Worm (Caenorhabditis elegans) whole organism, L4 larva: Measurements from ENCODE around the gene icl-1.

Experiments
- F26F4.8 ChIP-seq: fragments of 200-800 bp; sonication (Bioruptor generic); conservative IDR thresholded peaks from 2 replicates; pipeline ENCODE4 v1.3.6; 2022; ENCODE audit warnings: missing genetic modification characterization, missing compliant biosample characterization
- F37D6.2 ChIP-seq: sonication (generic microtip); optimal IDR thresholded peaks from 2 replicates; lab custom pipeline; 2016; ENCODE audit warnings: mild to moderate bottlenecking, missing genetic modification characterization, missing compliant biosample characterization
- F44E2.7 ChIP-seq: fragments of 200-800 bp; sonication (Bioruptor generic); IDR thresholded peaks from 2 replicates; pipeline ENCODE4 v2.1.2; 2022; ENCODE audit warnings: missing genetic modification characterization, missing compliant biosample characterization
- F49E8.2 ChIP-seq: sonication (generic microtip); optimal IDR thresholded peaks from 2 replicates; lab custom pipeline; 2016; ENCODE audit warnings: missing compliant biosample characterization, mild to moderate bottlenecking, missing genetic modification characterization, borderline replicate concordance
- R02D3.7 ChIP-seq: fragments of 150-350 bp; sonication (generic microtip); optimal IDR thresholded peaks from 3 replicates; lab custom pipeline; 2014; ENCODE audit warnings: missing biosample characterization, missing genetic modification characterization
- T20F7.1 ChIP-seq: fragments of 200-800 bp; sonication (Bioruptor generic); optimal IDR thresholded peaks from 2 replicates; lab custom pipeline; 2018; ENCODE audit warnings: mild to moderate bottlenecking, missing genetic modification characterization, missing compliant biosample characterization
- T26A8.4 ChIP-seq: fragments of 200-800 bp; sonication (Bioruptor generic); IDR thresholded peaks from 2 replicates; pipeline ENCODE4 v1.3.6; 2022; ENCODE audit warnings: missing genetic modification characterization, missing compliant biosample characterization
- aha-1 ChIP-seq: fragments of 150-350 bp; peaks from one replicate; lab custom pipeline; 2014; ENCODE audit warnings: missing biosample characterization, missing genetic modification characterization
- ama-1 ChIP-seq: fragments of 150-350 bp; optimal IDR thresholded peaks from 2 replicates; lab custom pipeline; 2014; ENCODE audit warnings: inconsistent platforms, mixed read lengths
- ceh-20 ChIP-seq: fragments of 200-800 bp; sonication (Bioruptor generic); IDR thresholded peaks from 2 replicates; pipeline ENCODE4 v1.3.6; 2022; ENCODE audit warnings: missing genetic modification reagents, missing genetic modification characterization, missing compliant biosample characterization
- cey-2 ChIP-seq: sonication (generic microtip); optimal IDR thresholded peaks from 3 replicates; lab custom pipeline; 2017; ENCODE audit warnings: missing genetic modification characterization, mild to moderate bottlenecking, missing compliant biosample characterization, antibody characterized with exemption, borderline replicate concordance; ENCODE audit not compliant: insufficient read depth
- daf-12 ChIP-seq: fragments of 150-350 bp; optimal IDR thresholded peaks from 2 replicates; lab custom pipeline; 2014; ENCODE audit warnings: missing biosample characterization, missing genetic modification reagents, missing genetic modification characterization
- daf-16 ChIP-seq, 3 experiments: sonication (generic microtip); optimal IDR thresholded peaks; 2 replicates each; lab custom pipeline; 2016 to 2017; ENCODE audit warnings: missing genetic modification characterization in 3 of 3, missing genetic modification reagents in 3 of 3, mild to moderate bottlenecking in 2 of 3, missing compliant biosample characterization in 2 of 3, missing biosample characterization in 1 of 3, moderate library complexity in 1 of 3
- daf-19 ChIP-seq: fragments of 200-800 bp; sonication (Bioruptor generic); conservative IDR thresholded peaks from 2 replicates; pipeline ENCODE4 v1.3.6; 2022; ENCODE audit warnings: missing genetic modification characterization, missing compliant biosample characterization
- daf-8 ChIP-seq: fragments of 200-800 bp; sonication (Bioruptor generic); IDR thresholded peaks from 2 replicates; pipeline ENCODE4 v1.3.6; 2022; ENCODE audit warnings: missing genetic modification characterization, missing compliant biosample characterization
- dmd-6 ChIP-seq: fragments of 200-800 bp; sonication (Bioruptor generic); IDR thresholded peaks from 2 replicates; pipeline ENCODE4 v1.3.6; 2022; ENCODE audit warnings: missing genetic modification reagents, missing genetic modification characterization, missing compliant biosample characterization
- dmd-9 ChIP-seq: fragments of 200-800 bp; sonication (Bioruptor generic); IDR thresholded peaks from 2 replicates; pipeline ENCODE4 v1.3.6; 2022; ENCODE audit warnings: missing genetic modification reagents, missing genetic modification characterization, missing compliant biosample characterization
- dve-1 ChIP-seq: sonication (generic microtip); optimal IDR thresholded peaks from 2 replicates; lab custom pipeline; 2017; ENCODE audit warnings: antibody characterized with exemption, mild to moderate bottlenecking, missing genetic modification characterization, missing compliant biosample characterization; ENCODE audit not compliant: insufficient read depth
- fos-1 ChIP-seq: fragments of 150-350 bp; optimal IDR thresholded peaks from 2 replicates; lab custom pipeline; 2014; ENCODE audit warnings: missing biosample characterization, missing genetic modification characterization
- hif-1 ChIP-seq, 2 experiments: sonication (generic microtip); optimal IDR thresholded peaks; 2 replicates each; lab custom pipeline; 2016 to 2017; ENCODE audit warnings: missing compliant biosample characterization in 2 of 2, missing genetic modification characterization in 2 of 2, missing genetic modification reagents in 2 of 2, missing genotype in 2 of 2, mild to moderate bottlenecking in 1 of 2
- jun-1 ChIP-seq: fragments of 150-350 bp; optimal IDR thresholded peaks from 2 replicates; lab custom pipeline; 2014; ENCODE audit warnings: missing biosample characterization, missing genetic modification reagents, missing genetic modification characterization
- lim-7 ChIP-seq: fragments of 200-800 bp; sonication (Bioruptor generic); IDR thresholded peaks from 2 replicates; pipeline ENCODE4 v1.3.6; 2022; ENCODE audit warnings: missing genetic modification characterization, missing compliant biosample characterization
- lin-38 ChIP-seq: fragments of 200-800 bp; sonication (Bioruptor generic); IDR thresholded peaks from 2 replicates; pipeline ENCODE4 v1.3.6; 2022; ENCODE audit warnings: missing genetic modification reagents, missing genetic modification characterization, missing compliant biosample characterization
- lir-3 ChIP-seq: sonication (generic microtip); optimal IDR thresholded peaks from 2 replicates; lab custom pipeline; 2016; ENCODE audit warnings: mild to moderate bottlenecking, missing genetic modification characterization, missing compliant biosample characterization
- lsy-2 ChIP-seq, 2 experiments: fragments of 150-350 bp in 1 of 2; sonication (generic microtip) in 1 of 2; optimal IDR thresholded peaks; 2 replicates each; lab custom pipeline; 2014 to 2017; ENCODE audit warnings: missing biosample characterization in 2 of 2, missing genetic modification characterization in 2 of 2
- madf-5 ChIP-seq, 2 experiments: fragments of 200-800 bp; sonication (Bioruptor generic); IDR thresholded peaks; 2 replicates each; pipeline ENCODE4 v1.3.6; 2022; ENCODE audit warnings: missing compliant biosample characterization in 2 of 2, missing genetic modification characterization in 2 of 2
- madf-9 ChIP-seq: fragments of 200-800 bp; sonication (Bioruptor generic); conservative IDR thresholded peaks from 2 replicates; pipeline ENCODE4 v1.3.6; 2022; ENCODE audit warnings: missing genetic modification reagents, missing genetic modification characterization, missing compliant biosample characterization
- mdl-1 ChIP-seq, 2 experiments: fragments of 150-350 bp in 1 of 2; sonication (generic microtip) in 1 of 2; optimal IDR thresholded peaks; 2 replicates each; lab custom pipeline; 2014 to 2017; ENCODE audit warnings: missing biosample characterization in 2 of 2, missing genetic modification characterization in 2 of 2
- mes-2 ChIP-seq: sonication (generic microtip); optimal IDR thresholded peaks from 2 replicates; lab custom pipeline; 2016; ENCODE audit warnings: missing genotype, mild to moderate bottlenecking, missing genetic modification characterization, missing compliant biosample characterization; ENCODE audit not compliant: poor library complexity, severe bottlenecking
- nhr-10 ChIP-seq: fragments of 150-350 bp; optimal IDR thresholded peaks from 2 replicates; lab custom pipeline; 2014; ENCODE audit warnings: missing biosample characterization, missing genetic modification characterization
- nhr-102 ChIP-seq: sonication (generic microtip); optimal IDR thresholded peaks from 2 replicates; lab custom pipeline; 2016; ENCODE audit warnings: mild to moderate bottlenecking, missing genetic modification characterization, moderate library complexity, missing compliant biosample characterization
- nhr-111 ChIP-seq: fragments of 200-800 bp; sonication (Bioruptor generic); optimal IDR thresholded peaks from 2 replicates; lab custom pipeline; 2018; ENCODE audit warnings: mild to moderate bottlenecking, missing genetic modification characterization, missing compliant biosample characterization
- nhr-25 ChIP-seq: sonication (generic microtip); optimal IDR thresholded peaks from 2 replicates; lab custom pipeline; 2017; ENCODE audit warnings: missing genetic modification characterization, mild to moderate bottlenecking, missing compliant biosample characterization, antibody characterized with exemption, moderate library complexity, borderline replicate concordance; ENCODE audit not compliant: insufficient read depth
- nhr-28 ChIP-seq: fragments of 150-350 bp; optimal IDR thresholded peaks from 2 replicates; lab custom pipeline; 2014; ENCODE audit warnings: missing biosample characterization, missing genetic modification characterization
- nhr-42 ChIP-seq: fragments of 200-800 bp; sonication (Bioruptor generic); IDR thresholded peaks from 2 replicates; pipeline ENCODE4 v1.3.6; 2022; ENCODE audit warnings: missing genetic modification characterization, missing compliant biosample characterization
- pha-4 ChIP-seq, 2 experiments: fragments of 150-350 bp in 1 of 2; fragments of 200-800 bp in 1 of 2; sonication (Bioruptor generic) in 1 of 2; IDR thresholded peaks in 1 of 2; optimal IDR thresholded peaks in 1 of 2; 2 replicates each; pipeline versions ENCODE4 v1.3.6 to Lab custom; 2014 to 2022; ENCODE audit warnings: missing genetic modification characterization in 2 of 2, missing genetic modification reagents in 2 of 2, missing biosample characterization in 1 of 2, missing compliant biosample characterization in 1 of 2
- pqm-1 ChIP-seq: sonication (generic microtip); optimal IDR thresholded peaks from 2 replicates; lab custom pipeline; 2017; ENCODE audit warnings: missing biosample characterization, missing genetic modification characterization
- rbr-2 ChIP-seq: sonication (generic microtip); optimal IDR thresholded peaks from 2 replicates; lab custom pipeline; 2016; ENCODE audit warnings: missing genotype, missing genetic modification characterization, missing compliant biosample characterization
- set-16 ChIP-seq: fragments of 200-800 bp; sonication (Bioruptor generic); IDR thresholded peaks from 2 replicates; pipeline ENCODE4 v1.3.6; 2022; ENCODE audit warnings: missing genetic modification reagents, missing genetic modification characterization, missing compliant biosample characterization
- snpc-1.2 ChIP-seq: fragments of 200-800 bp; sonication (Bioruptor generic); IDR thresholded peaks from 2 replicates; pipeline ENCODE4 v1.3.6; 2022; ENCODE audit warnings: missing genetic modification reagents, missing genetic modification characterization, missing compliant biosample characterization
- spr-3 ChIP-seq: fragments of 200-800 bp; sonication (Bioruptor generic); optimal IDR thresholded peaks from 2 replicates; lab custom pipeline; 2018; ENCODE audit warnings: mild to moderate bottlenecking, missing genetic modification characterization, missing compliant biosample characterization
- zip-11 ChIP-seq: fragments of 200-800 bp; sonication (Bioruptor generic); IDR thresholded peaks from 2 replicates; pipeline ENCODE4 v1.3.6; 2022; ENCODE audit warnings: missing genetic modification characterization, missing compliant biosample characterization
- zip-2 ChIP-seq: fragments of 150-350 bp; optimal IDR thresholded peaks from 2 replicates; lab custom pipeline; 2014; ENCODE audit warnings: missing biosample characterization, missing genetic modification characterization
- ztf-7 ChIP-seq: fragments of 150-350 bp; optimal IDR thresholded peaks from 2 replicates; lab custom pipeline; 2014; ENCODE audit warnings: missing biosample characterization, missing genetic modification characterization

Gene icl-1

ce11 chrV:726573-727483 lies 976 bp downstream of the icl-1 start (continued):
- TF ChIP-seq F37D6.2 (tag; lab: Kevin White, UChicago) (no peak), F26F4.8 (GFP tag; lab: Robert Waterston, UW) (no peak), ama-1 (peak; percentile 89), mes-2 (tag; lab: Kevin White, UChicago) (peak; percentile 11), hif-1 (tag; optimal IDR thresholded peaks at IDR 0.05; lab: Kevin White, UChicago) (no peak), ceh-20 (GFP tag; lab: Robert Waterston, UW) (no peak), zip-2 (tag; lab: Kevin White, UChicago) (peak; percentile 15), spr-3 (GFP tag; lab: Kevin White, UChicago) (no peak), pqm-1 (tag; lab: Kevin White, UChicago) (peak; percentile 44), nhr-111 (no peak), daf-12 (no peak), dmd-9 (GFP tag; lab: Robert Waterston, UW) (peak; percentile 7; the same call in 1 of the 2 replicates), mdl-1 (tag; optimal IDR thresholded peaks at IDR 0.05; lab: Kevin White, UChicago) (no peak), nhr-42 (GFP tag; lab: Robert Waterston, UW) (peak; percentile 24; the same call in 1 of the 2 replicates), lim-7 (GFP tag; lab: Robert Waterston, UW) (0 out of 2 replicates have a peak, but pooled peaks have one; percentile 8), pha-4 (GFP tag; IDR thresholded peaks at IDR 0.05; lab: Robert Waterston, UW) (peak; percentile 18; the same call in 1 of the 2 replicates), pha-4 (tag; optimal IDR thresholded peaks at IDR 0.05; lab: Kevin White, UChicago) (no peak), daf-19 (GFP tag; lab: Robert Waterston, UW) (0 out of 2 replicates have a peak, but pooled peaks have one; percentile 38), lin-38 (GFP tag; lab: Robert Waterston, UW) (0 out of 2 replicates have a peak, but pooled peaks have one; percentile 3), daf-16 (GFP tag; optimal IDR thresholded peaks at IDR 0.05; lab: Kevin White, UChicago) (peak in 1 of 2 experiments; percentile 6), daf-16 (tag; optimal IDR thresholded peaks at IDR 0.05; lab: Kevin White, UChicago) (no peak), T20F7.1 (GFP tag; lab: Kevin White, UChicago) (no peak), set-16 (GFP tag; lab: Robert Waterston, UW) (no peak), R02D3.7 (no peak), ztf-7 (no peak), cey-2 (tag; lab: Kevin White, UChicago) (no peak), F44E2.7 (no peak), aha-1 (tag; lab: Kevin White, UChicago) (peak; percentile 97), fos-1 (no peak), snpc-1.2 (GFP tag; lab: Robert Waterston, UW) (no peak), nhr-28 (tag; lab: Kevin White, UChicago) (peak; percentile 26), nhr-10 (tag; lab: Kevin White, UChicago) (peak; percentile 22), dve-1 (tag; lab: Kevin White, UChicago) (peak; percentile 43)

ce11 chrV:725807-726572 lies 1.8 kb downstream of the icl-1 start:
- peak; percentile 93 for TF ChIP-seq ama-1
- TF ChIP-seq F49E8.2 (tag; lab: Kevin White, UChicago): no peak
- no peak for TF ChIP-seq rbr-2 (tag; lab: Kevin White, UChicago)
- TF ChIP-seq madf-5 (GFP tag; IDR thresholded peaks at IDR 0.05; lab: Robert Waterston, UW): no peak
- TF ChIP-seq nhr-42 (GFP tag; lab: Robert Waterston, UW): 0 out of 2 replicates have a peak, but pooled peaks have one; percentile 28
- TF ChIP-seq lsy-2 (tag; optimal IDR thresholded peaks at IDR 0.05; lab: Kevin White, UChicago): no peak
- no peak for TF ChIP-seq daf-8 (GFP tag; lab: Robert Waterston, UW)
- TF ChIP-seq dmd-6 (GFP tag; lab: Robert Waterston, UW): no peak
- peak; percentile 36 for TF ChIP-seq jun-1 (tag; lab: Kevin White, UChicago)
- peak; percentile 58; the same call in 1 of the 2 replicates for TF ChIP-seq T26A8.4 (GFP tag; lab: Robert Waterston, UW)
- TF ChIP-seq F44E2.7: 0 out of 2 replicates have a peak, but pooled peaks have one; percentile 46
- TF ChIP-seq cey-2 (tag; lab: Kevin White, UChicago): no peak
- TF ChIP-seq nhr-102 (tag; lab: Kevin White, UChicago): no peak
- TF ChIP-seq zip-11: 0 out of 2 replicates have a peak, but pooled peaks have one; percentile 29
- 0 out of 2 replicates have a peak, but pooled peaks have one; percentile 3 for TF ChIP-seq madf-9 (GFP tag; lab: Robert Waterston, UW)
- TF ChIP-seq lir-3 (tag; lab: Kevin White, UChicago): no peak
- peak; percentile 2 for TF ChIP-seq nhr-25
